In genomic region chrX:2787267-2787666, dm6 we compare ENCODE assay signal across 1 fruit fly cellular context.
TF ChIP-seq lines count a peak whose summit lies in the region.

No protein-coding gene starts in this region.

TF ChIP-seq in whole organism, embryonic, 481 proteins besides CTCF, POLR2A, EP300 and RAD21 (continued from another document):
- peak; percentile 28; the same call in 1 of the 2 replicates for TF ChIP-seq sens-2 (GFP tag; IDR thresholded peaks at IDR 0.05; lab: Robert Waterston, UW)
- TF ChIP-seq da (GFP tag; optimal IDR thresholded peaks at IDR 0.05; lab: Kevin White, UChicago): peak; percentile 9
- peak; percentile 73 for TF ChIP-seq Awh (GFP tag; IDR thresholded peaks at IDR 0.05; lab: Robert Waterston, UW)
- TF ChIP-seq HLH3B (GFP tag; IDR thresholded peaks at IDR 0.05; lab: Robert Waterston, UW): peak; percentile 78
- TF ChIP-seq slp2 (GFP tag; optimal IDR thresholded peaks at IDR 0.05; lab: Kevin White, UChicago): peak; percentile 46
- peak; percentile 73 for TF ChIP-seq Hsf (GFP tag; optimal IDR thresholded peaks at IDR 0.05; lab: Kevin White, UChicago)
- peak; percentile 67 for TF ChIP-seq gcm (GFP tag; optimal IDR thresholded peaks at IDR 0.05; lab: Kevin White, UChicago)
- TF ChIP-seq CG8388 (GFP tag; optimal IDR thresholded peaks at IDR 0.05; lab: Kevin White, UChicago): peak; percentile 79
- peak; percentile 78; the same call in 2 of the 3 replicates for TF ChIP-seq Mrtf (GFP tag; IDR thresholded peaks at IDR 0.05; lab: Robert Waterston, UW)
- no peak for TF ChIP-seq CG16813 (GFP tag; IDR thresholded peaks at IDR 0.05; lab: Robert Waterston, UW; ENCODE audit: partially characterized antibody)
- no peak for TF ChIP-seq Stat92E (GFP tag; optimal IDR thresholded peaks at IDR 0.05; lab: Kevin White, UChicago)
- no peak for TF ChIP-seq CG10431 (GFP tag; optimal IDR thresholded peaks at IDR 0.05; lab: Kevin White, UChicago)
- no peak for TF ChIP-seq CG42726 (GFP tag; IDR thresholded peaks at IDR 0.05; lab: Robert Waterston, UW; ENCODE audit: partially characterized antibody)
- TF ChIP-seq Sin3A (optimal IDR thresholded peaks at IDR 0.05; lab: Kevin White, UChicago): no peak
- TF ChIP-seq CG7987 (GFP tag; optimal IDR thresholded peaks at IDR 0.05; lab: Kevin White, UChicago): peak; percentile 22
- peak; percentile 70 for TF ChIP-seq CG11723 (GFP tag; optimal IDR thresholded peaks at IDR 0.05; lab: Kevin White, UChicago)
- peak; percentile 70 for TF ChIP-seq CG5953 (GFP tag; IDR thresholded peaks at IDR 0.05; lab: Robert Waterston, UW)
- TF ChIP-seq CG9609 (GFP tag; optimal IDR thresholded peaks at IDR 0.05; lab: Kevin White, UChicago): peak; percentile 46
- TF ChIP-seq ftz-f1 (GFP tag; optimal IDR thresholded peaks at IDR 0.05; lab: Kevin White, UChicago): peak; percentile 62
- peak; percentile 37 for TF ChIP-seq CG13894 (tag; optimal IDR thresholded peaks at IDR 0.05; lab: Kevin White, UChicago)
- peak; percentile 84 for TF ChIP-seq CG17359 (tag; optimal IDR thresholded peaks at IDR 0.05; lab: Kevin White, UChicago)
- TF ChIP-seq dpn (GFP tag; optimal IDR thresholded peaks at IDR 0.05; lab: Kevin White, UChicago): peak; percentile 74 to 76
- TF ChIP-seq CG3407 (GFP tag; optimal IDR thresholded peaks at IDR 0.05; lab: Kevin White, UChicago): peak; percentile 70
- peak; percentile 81 for TF ChIP-seq cwo (GFP tag; optimal IDR thresholded peaks at IDR 0.05; lab: Kevin White, UChicago)
- TF ChIP-seq eve (GFP tag; optimal IDR thresholded peaks at IDR 0.05; lab: Kevin White, UChicago): peak in 1 of 2 experiments; percentile 90
- peak; percentile 89 for TF ChIP-seq CG17361 (GFP tag; IDR thresholded peaks at IDR 0.05; lab: Robert Waterston, UW)
- TF ChIP-seq CG11695 (GFP tag; IDR thresholded peaks at IDR 0.05; lab: Robert Waterston, UW): peak; percentile 93
- TF ChIP-seq dm (GFP tag; optimal IDR thresholded peaks at IDR 0.05; lab: Kevin White, UChicago): peak; percentile 17
- peak; percentile 84 for TF ChIP-seq CG14441 (GFP tag; IDR thresholded peaks at IDR 0.05; lab: Robert Waterston, UW)
- peak; percentile 2 for TF ChIP-seq CG9797 (GFP tag; optimal IDR thresholded peaks at IDR 0.05; lab: Kevin White, UChicago)
- peak; percentile 75 for TF ChIP-seq Mad (GFP tag; optimal IDR thresholded peaks at IDR 0.05; lab: Kevin White, UChicago)
- TF ChIP-seq HLH54F (GFP tag; optimal IDR thresholded peaks at IDR 0.05; lab: Kevin White, UChicago): peak; percentile 78
- peak; percentile 74 for TF ChIP-seq Dek (tag; optimal IDR thresholded peaks at IDR 0.05; lab: Kevin White, UChicago)
- peak; percentile 10 for TF ChIP-seq NK7.1 (GFP tag; optimal IDR thresholded peaks at IDR 0.05; lab: Kevin White, UChicago)
- TF ChIP-seq sc (optimal IDR thresholded peaks at IDR 0.05; lab: Kevin White, UChicago): no peak
- TF ChIP-seq sc (GFP tag; optimal IDR thresholded peaks at IDR 0.05; lab: Kevin White, UChicago): peak; percentile 70
- peak; percentile 72 for TF ChIP-seq Camta (GFP tag; optimal IDR thresholded peaks at IDR 0.05; lab: Kevin White, UChicago)
- no peak for TF ChIP-seq Kr (GFP tag; optimal IDR thresholded peaks at IDR 0.05; lab: Kevin White, UChicago)
- TF ChIP-seq MBD-R2 (GFP tag; IDR thresholded peaks at IDR 0.05; lab: Robert Waterston, UW): peak; percentile 38; the same call in 1 of the 2 replicates
- TF ChIP-seq Sry-β (GFP tag; optimal IDR thresholded peaks at IDR 0.05; lab: Kevin White, UChicago): no peak
